Fruit fly (Drosophila melanogaster) whole organism, embryonic: ENCODE measurements around the gene CG42726.

ENCODE experiments used
- B-H2 ChIP-seq: fragments of 200-800 bp; sonication (Bioruptor generic); optimal IDR thresholded peaks from 2 replicates; lab custom pipeline; 2018; ENCODE audit warnings: missing biosample characterization, mild to moderate bottlenecking, missing genetic modification characterization
- Bgb ChIP-seq: fragments of 200-800 bp; sonication (Bioruptor generic); IDR thresholded peaks from 2 replicates; pipeline ENCODE4 v1.3.6; 2022; ENCODE audit warnings: missing biosample characterization, missing genetic modification characterization; ENCODE audit not compliant: partially characterized antibody
- Blimp-1 ChIP-seq: fragments of 200-800 bp; sonication (Bioruptor generic); optimal IDR thresholded peaks from 3 replicates; lab custom pipeline; 2018; ENCODE audit warnings: missing biosample characterization, missing genetic modification characterization, mild to moderate bottlenecking, moderate library complexity, missing genetic modification reagents
- CG10543 ChIP-seq: fragments of 200-800 bp; sonication (Bioruptor generic); optimal IDR thresholded peaks from 3 replicates; lab custom pipeline; 2017; ENCODE audit warnings: missing biosample characterization, mild to moderate bottlenecking, missing genetic modification characterization, moderate library complexity
- CG10959 ChIP-seq: fragments of 200-800 bp; sonication (Bioruptor generic); IDR thresholded peaks from 2 replicates; pipeline ENCODE4 v1.3.6; 2022; ENCODE audit warnings: missing biosample characterization, missing genetic modification characterization
- CG10979 ChIP-seq: fragments of 200-800 bp; sonication (Bioruptor generic); optimal IDR thresholded peaks from 2 replicates; lab custom pipeline; 2018; ENCODE audit warnings: missing biosample characterization, mild to moderate bottlenecking, missing genetic modification characterization, moderate library complexity
- CG11085 ChIP-seq: fragments of 200-800 bp; sonication (Bioruptor generic); IDR thresholded peaks from 2 replicates; pipeline ENCODE4 v1.3.6; 2022; ENCODE audit warnings: missing biosample characterization, missing genetic modification characterization
- CG12219 ChIP-seq: fragments of 200-800 bp; sonication (Bioruptor generic); optimal IDR thresholded peaks from 3 replicates; lab custom pipeline; 2018; ENCODE audit warnings: missing biosample characterization, mild to moderate bottlenecking, missing genetic modification characterization
- CG16813 ChIP-seq: fragments of 200-800 bp; sonication (Bioruptor generic); IDR thresholded peaks from 3 replicates; pipeline ENCODE4 v1.3.6; 2022; ENCODE audit warnings: missing biosample characterization, missing genetic modification characterization; ENCODE audit not compliant: partially characterized antibody
- CG16863 ChIP-seq: fragments of 200-800 bp; sonication (Bioruptor generic); optimal IDR thresholded peaks from 3 replicates; lab custom pipeline; 2016; ENCODE audit warnings: missing biosample characterization, missing genetic modification characterization
- CG18764 ChIP-seq: fragments of 200-800 bp; sonication (Bioruptor generic); optimal IDR thresholded peaks from 3 replicates; lab custom pipeline; 2016; ENCODE audit warnings: missing biosample characterization, missing genetic modification characterization
- CG2116 ChIP-seq: fragments of 200-800 bp; sonication (Bioruptor generic); optimal IDR thresholded peaks from 3 replicates; lab custom pipeline; 2018; ENCODE audit warnings: missing biosample characterization, mild to moderate bottlenecking, missing genetic modification characterization
- CG4282 ChIP-seq: fragments of 200-800 bp; sonication (Bioruptor generic); optimal IDR thresholded peaks from 2 replicates; lab custom pipeline; 2016; ENCODE audit warnings: missing biosample characterization, missing genetic modification characterization
- CG43689 ChIP-seq: fragments of 200-800 bp; sonication (Bioruptor generic); IDR thresholded peaks from 2 replicates; pipeline ENCODE4 v1.3.6; 2022; ENCODE audit warnings: missing biosample characterization, missing genetic modification characterization
- CG4424 ChIP-seq: fragments of 200-800 bp; sonication (Bioruptor generic); optimal IDR thresholded peaks from 3 replicates; lab custom pipeline; 2016; ENCODE audit warnings: missing biosample characterization, missing genetic modification characterization
- CG6689 ChIP-seq: fragments of 200-800 bp; sonication (Bioruptor generic); IDR thresholded peaks from 2 replicates; pipeline ENCODE4 v1.3.6; 2022; ENCODE audit warnings: missing biosample characterization, missing genetic modification characterization
- CG7839 ChIP-seq: fragments of 200-800 bp; sonication (Bioruptor generic); optimal IDR thresholded peaks from 3 replicates; lab custom pipeline; 2018; ENCODE audit warnings: missing biosample characterization, mild to moderate bottlenecking, missing genetic modification characterization, moderate library complexity
- CG8478 ChIP-seq: fragments of >200 bp; optimal IDR thresholded peaks from 2 replicates; lab custom pipeline; 2018
- CG9609 ChIP-seq: fragments of 200-800 bp; sonication (Bioruptor generic); optimal IDR thresholded peaks from 3 replicates; lab custom pipeline; 2016; ENCODE audit warnings: missing biosample characterization, missing genetic modification characterization
- CG9727 ChIP-seq: fragments of 200-800 bp; sonication (Bioruptor generic); optimal IDR thresholded peaks from 3 replicates; lab custom pipeline; 2017; ENCODE audit warnings: missing biosample characterization, mild to moderate bottlenecking, missing genetic modification characterization
- Dip3 ChIP-seq: fragments of 200-800 bp; sonication (Bioruptor generic); optimal IDR thresholded peaks from 3 replicates; lab custom pipeline; 2016; ENCODE audit warnings: missing biosample characterization, missing genetic modification characterization
- Doc3 ChIP-seq: fragments of 200-800 bp; sonication (Bioruptor generic); IDR thresholded peaks from 3 replicates; pipeline ENCODE4 v1.3.6; 2022; ENCODE audit warnings: missing biosample characterization, missing genetic modification characterization; ENCODE audit not compliant: partially characterized antibody
- Drgx ChIP-seq: fragments of 200-800 bp; sonication (Bioruptor generic); IDR thresholded peaks from 2 replicates; pipeline ENCODE4 v1.3.6; 2022; ENCODE audit warnings: missing biosample characterization, missing genetic modification characterization
- E2f2 ChIP-seq: fragments of 200-800 bp; sonication (Bioruptor generic); IDR thresholded peaks from 2 replicates; pipeline ENCODE4 v1.3.6; 2022; ENCODE audit warnings: missing biosample characterization, missing genetic modification characterization
- Fer3 ChIP-seq: fragments of 200-800 bp; sonication (Bioruptor generic); optimal IDR thresholded peaks from 2 replicates; lab custom pipeline; 2018; ENCODE audit warnings: missing biosample characterization, mild to moderate bottlenecking, missing genetic modification characterization, moderate library complexity
- Sry-β ChIP-seq: fragments of 200-800 bp; sonication (Bioruptor generic); optimal IDR thresholded peaks from 2 replicates; lab custom pipeline; 2018; ENCODE audit warnings: missing biosample characterization, mild to moderate bottlenecking, missing genetic modification characterization, moderate library complexity
- Ssrp ChIP-seq: fragments of 200-800 bp; sonication (Bioruptor generic); optimal IDR thresholded peaks from 2 replicates; lab custom pipeline; 2018; ENCODE audit warnings: missing biosample characterization, mild to moderate bottlenecking, missing genetic modification characterization, moderate library complexity
- amos ChIP-seq: fragments of 200-800 bp; sonication (Bioruptor generic); IDR thresholded peaks from 2 replicates; pipeline ENCODE4 v1.3.6; 2022; ENCODE audit warnings: missing biosample characterization, missing genetic modification characterization; ENCODE audit not compliant: partially characterized antibody
- bbx ChIP-seq: fragments of 200-800 bp; sonication (Bioruptor generic); IDR thresholded peaks from 2 replicates; pipeline ENCODE4 v1.3.6; 2022; ENCODE audit warnings: missing biosample characterization, missing genetic modification characterization; ENCODE audit not compliant: partially characterized antibody
- bowl ChIP-seq: fragments of 200-800 bp; sonication (Bioruptor generic); IDR thresholded peaks from 2 replicates; pipeline ENCODE4 v1.3.6; 2022; ENCODE audit warnings: missing biosample characterization, missing genetic modification characterization
- br ChIP-seq: fragments of >200 bp; optimal IDR thresholded peaks from 2 replicates; lab custom pipeline; 2017
- cas ChIP-seq: fragments of 200-800 bp; sonication (Bioruptor generic); IDR thresholded peaks from 2 replicates; pipeline ENCODE4 v1.3.6; 2022; ENCODE audit warnings: missing biosample characterization, missing genetic modification characterization
- crp ChIP-seq, 2 experiments: fragments of 200-800 bp; sonication (Bioruptor generic); optimal IDR thresholded peaks; 2 replicates in 1 of 2; 3 replicates in 1 of 2; lab custom pipeline; 2017; ENCODE audit warnings: missing biosample characterization in 2 of 2, missing genetic modification characterization in 2 of 2, mild to moderate bottlenecking in 1 of 2, moderate library complexity in 1 of 2
- dimm ChIP-seq: fragments of 200-800 bp; sonication (Bioruptor generic); IDR thresholded peaks from 2 replicates; pipeline ENCODE4 v1.3.6; 2022; ENCODE audit warnings: missing biosample characterization, missing genetic modification characterization
- disco-r ChIP-seq: fragments of 200-800 bp; sonication (Bioruptor generic); optimal IDR thresholded peaks from 2 replicates; lab custom pipeline; 2016; ENCODE audit warnings: missing biosample characterization, missing genetic modification characterization
- hb ChIP-seq: fragments of 200-800 bp; sonication (Bioruptor generic); IDR thresholded peaks from 3 replicates; pipeline ENCODE4 v1.3.6; 2022; ENCODE audit warnings: missing biosample characterization, missing genetic modification characterization; ENCODE audit not compliant: partially characterized antibody
- inv ChIP-seq: fragments of 200-800 bp; sonication (Bioruptor generic); IDR thresholded peaks from 2 replicates; pipeline ENCODE4 v1.3.6; 2022; ENCODE audit warnings: missing biosample characterization, missing genetic modification characterization; ENCODE audit not compliant: partially characterized antibody
- jigr1 ChIP-seq: fragments of 200-800 bp; sonication (Bioruptor generic); IDR thresholded peaks from 3 replicates; pipeline ENCODE4 v1.3.6; 2022; ENCODE audit warnings: missing biosample characterization, missing genetic modification characterization
- knrl ChIP-seq: fragments of 200-800 bp; sonication (Bioruptor generic); IDR thresholded peaks from 3 replicates; pipeline ENCODE4 v1.3.6; 2022; ENCODE audit warnings: missing biosample characterization, missing genetic modification characterization; ENCODE audit not compliant: partially characterized antibody
- maf-S ChIP-seq: fragments of 200-800 bp; sonication (Bioruptor generic); optimal IDR thresholded peaks from 2 replicates; lab custom pipeline; 2016; ENCODE audit warnings: missing biosample characterization, missing genetic modification characterization
- phol ChIP-seq: fragments of 200-800 bp; sonication (Bioruptor generic); optimal IDR thresholded peaks from 3 replicates; lab custom pipeline; 2018; ENCODE audit warnings: missing biosample characterization, mild to moderate bottlenecking, missing genetic modification characterization, moderate library complexity
- shn ChIP-seq: fragments of 200-800 bp; sonication (Bioruptor generic); optimal IDR thresholded peaks from 3 replicates; lab custom pipeline; 2016; ENCODE audit warnings: missing biosample characterization, missing genetic modification characterization
- tna ChIP-seq: fragments of 200-800 bp; sonication (Bioruptor generic); IDR thresholded peaks from 2 replicates; pipeline ENCODE4 v1.3.6; 2022; ENCODE audit warnings: missing biosample characterization, missing genetic modification characterization; ENCODE audit not compliant: partially characterized antibody
- unc-4 ChIP-seq: fragments of 200-800 bp; sonication (Bioruptor generic); IDR thresholded peaks from 2 replicates; pipeline ENCODE4 v1.3.6; 2022; ENCODE audit warnings: missing biosample characterization, missing genetic modification characterization; ENCODE audit not compliant: partially characterized antibody
- vnd ChIP-seq: fragments of 200-800 bp; sonication (Bioruptor generic); IDR thresholded peaks from 3 replicates; pipeline ENCODE4 v1.3.6; 2022; ENCODE audit warnings: missing biosample characterization, missing genetic modification characterization; ENCODE audit not compliant: partially characterized antibody
- wor ChIP-seq: fragments of 200-800 bp; sonication (Bioruptor generic); IDR thresholded peaks from 2 replicates; pipeline ENCODE4 v1.3.6; 2022; ENCODE audit warnings: missing biosample characterization, missing genetic modification characterization
- zen2 ChIP-seq: fragments of 200-800 bp; sonication (Bioruptor generic); IDR thresholded peaks from 3 replicates; pipeline ENCODE4 v1.3.6; 2022; ENCODE audit warnings: missing biosample characterization, missing genetic modification characterization; ENCODE audit not compliant: partially characterized antibody

The CG42726 gene

dm6 chr3R:15356645-15357431 lies 9.0 kb downstream of the CG42726 start, which contains the start of the genes Atg4b and Hibch (continued):
- TF ChIP-seq Ssrp (tag; lab: Kevin White, UChicago) = peak; percentile 85
- peak; percentile 59; the same call in 1 of the 2 replicates for TF ChIP-seq CG43689 (GFP tag; lab: Robert Waterston, UW)
- no peak for TF ChIP-seq inv (GFP tag; lab: Robert Waterston, UW)
- peak; percentile 73 for TF ChIP-seq CG18764 (GFP tag; lab: Kevin White, UChicago)
- TF ChIP-seq CG9727 (GFP tag; lab: Kevin White, UChicago) = peak; percentile 82
- TF ChIP-seq Fer3 (tag; lab: Kevin White, UChicago) = peak; percentile 87
- TF ChIP-seq maf-S (GFP tag; lab: Kevin White, UChicago) = no peak
- peak; percentile 69; the same call in 1 of the 2 replicates for TF ChIP-seq cas (GFP tag; lab: Robert Waterston, UW)
- peak; percentile 48 for TF ChIP-seq Dip3 (GFP tag; lab: Kevin White, UChicago)
- TF ChIP-seq bowl (GFP tag; lab: Robert Waterston, UW) = no peak
- peak; percentile 65 for TF ChIP-seq CG10959 (GFP tag; lab: Robert Waterston, UW)
- peak; percentile 72 for TF ChIP-seq Drgx (GFP tag; lab: Robert Waterston, UW)
- TF ChIP-seq CG11085 (GFP tag; lab: Robert Waterston, UW) = peak; percentile 82
- TF ChIP-seq jigr1 (GFP tag; lab: Robert Waterston, UW) = peak; percentile 45; the same call in 1 of the 3 replicates
- TF ChIP-seq shn (GFP tag; lab: Kevin White, UChicago) = no peak
- peak; percentile 89 for TF ChIP-seq CG7839 (tag; lab: Kevin White, UChicago)
- peak; percentile 48 to 91 for TF ChIP-seq crp (GFP tag; optimal IDR thresholded peaks at IDR 0.05; lab: Kevin White, UChicago)
- peak; percentile 48 for TF ChIP-seq Sry-β (GFP tag; lab: Kevin White, UChicago)
- peak; percentile 84 for TF ChIP-seq CG10979 (tag; lab: Kevin White, UChicago)
- peak; percentile 1 for TF ChIP-seq CG9609 (GFP tag; lab: Kevin White, UChicago)
- TF ChIP-seq B-H2 (GFP tag; lab: Kevin White, UChicago) = peak; percentile 88
- TF ChIP-seq CG4424 (GFP tag; lab: Kevin White, UChicago) = peak; percentile 83
- no peak for TF ChIP-seq CG4282
- peak; percentile 18; the same call in 1 of the 2 replicates for TF ChIP-seq wor (GFP tag; lab: Robert Waterston, UW)

- TF ChIP-seq Doc3 (GFP tag; lab: Robert Waterston, UW) (peak; percentile 94), Blimp-1 (GFP tag; lab: Kevin White, UChicago) (no peak), CG6689 (no peak), br (lab: Kevin White, UChicago) (no peak), CG10543 (GFP tag; lab: Kevin White, UChicago) (no peak), hb (GFP tag; lab: Robert Waterston, UW) (peak; percentile 75), tna (GFP tag; lab: Robert Waterston, UW) (peak; percentile 78), unc-4 (peak; percentile 95), zen2 (GFP tag; lab: Robert Waterston, UW) (peak; percentile 92), inv (GFP tag; lab: Robert Waterston, UW) (peak; percentile 69), CG12219 (GFP tag; lab: Kevin White, UChicago) (no peak), E2f2 (GFP tag; lab: Robert Waterston, UW) (peak; percentile 33; the same call in 1 of the 2 replicates), CG16863 (no peak), amos (GFP tag; lab: Robert Waterston, UW) (peak; percentile 82), Bgb (peak; percentile 87), CG2116 (peak; percentile 46), vnd (GFP tag; lab: Robert Waterston, UW) (peak; percentile 82), phol (tag; lab: Kevin White, UChicago) (peak; percentile 6), knrl (GFP tag; lab: Robert Waterston, UW) (peak; percentile 77), CG8478 (no peak), bbx (GFP tag; lab: Robert Waterston, UW) (peak; percentile 93), CG16813 (GFP tag; lab: Robert Waterston, UW) (peak; percentile 77), dimm (no peak), disco-r (no peak)
These were observed 13.6 kb downstream of the CG42726 start, which contains the start of the genes Cog2 and Trax for dm6 chr3R:15361490-15361889. Gene Cog2 (minus strand): TSS chr3R:15361657. Gene Trax (plus strand): TSS chr3R:15361692.
